Fruit fly (Drosophila melanogaster) whole organism: Measurements from ENCODE around the gene CG43051.

Source experiments
- CG8478 ChIP-seq: fragments of >200 bp; optimal IDR thresholded peaks from 2 replicates; lab custom pipeline; 2018; ENCODE audit warnings: inconsistent platforms
- pan ChIP-seq: fragments of >200 bp; optimal IDR thresholded peaks from 2 replicates; lab custom pipeline; 2017
- psq ChIP-seq: fragments of >200 bp; optimal IDR thresholded peaks from 2 replicates; lab custom pipeline; 2017

DNA sequence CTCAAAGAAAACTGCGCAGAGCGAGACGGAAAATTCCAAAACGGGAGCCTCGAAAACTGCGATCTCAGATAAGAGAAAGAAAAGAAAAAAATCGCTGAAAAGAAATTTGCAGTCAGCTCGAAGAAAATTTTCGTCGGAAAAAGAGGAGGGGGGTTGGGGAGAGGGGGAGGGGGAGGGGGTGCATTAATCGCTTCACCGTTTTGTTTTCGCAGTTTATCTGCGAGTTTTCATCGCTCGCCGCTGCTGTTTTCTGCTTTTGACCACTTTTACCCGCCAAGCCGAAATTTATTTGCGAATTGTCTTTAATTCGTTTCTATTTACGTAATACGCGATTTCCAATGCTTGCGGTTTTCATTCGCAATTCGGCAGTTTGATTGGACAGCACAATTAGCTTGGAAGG lies 11.5 kb downstream of the CG43051 start:
- no peak for TF ChIP-seq pan (lab: Kevin White, UChicago)
- TF ChIP-seq psq (lab: Kevin White, UChicago), result no peak
- TF ChIP-seq CG8478 (lab: Kevin White, UChicago), result no peak
